Fruit fly (Drosophila melanogaster): ENCODE results near the gene robl37BC.

Gene robl37BC

dm6 chr2L:19026491-19027197 lies 16.0 kb downstream of the robl37BC start (continued):
- no peak for TF ChIP-seq CG15073 (GFP tag; optimal IDR thresholded peaks at IDR 0.05)
- no peak for TF ChIP-seq CG18764 (GFP tag; optimal IDR thresholded peaks at IDR 0.05)
- no peak for TF ChIP-seq h (optimal IDR thresholded peaks at IDR 0.05)
- TF ChIP-seq CG8290 (GFP tag; optimal IDR thresholded peaks at IDR 0.05), result no peak
- TF ChIP-seq CG8290 (tag; optimal IDR thresholded peaks at IDR 0.05), result peak in 1 of 2 experiments; percentile 52
- no peak for TF ChIP-seq CG34224 (GFP tag; IDR thresholded peaks at IDR 0.05; ENCODE audit: partially characterized antibody)
- no peak for TF ChIP-seq hkb (optimal IDR thresholded peaks at IDR 0.05)
- TF ChIP-seq hkb (GFP tag; IDR thresholded peaks at IDR 0.05), result peak; percentile 49; the same call in 1 of the 2 replicates
- no peak for TF ChIP-seq CG11560 (tag; IDR thresholded peaks at IDR 0.05)
- TF ChIP-seq Aef1 (GFP tag; IDR thresholded peaks at IDR 0.05), result no peak; the same call in 2 of the 3 replicates
- no peak for TF ChIP-seq NFAT (GFP tag; IDR thresholded peaks at IDR 0.05)
- TF ChIP-seq Asciz (GFP tag; optimal IDR thresholded peaks at IDR 0.05), result peak; percentile 25
- peak; percentile 54 for TF ChIP-seq lilli (GFP tag; optimal IDR thresholded peaks at IDR 0.05)
- TF ChIP-seq Meics (GFP tag; optimal IDR thresholded peaks at IDR 0.05), result peak; percentile 77
- TF ChIP-seq Dref (GFP tag; IDR thresholded peaks at IDR 0.05), result no peak
- TF ChIP-seq sna (GFP tag; IDR thresholded peaks at IDR 0.05; ENCODE audit: partially characterized antibody), result no peak
- no peak for TF ChIP-seq bbx (GFP tag; IDR thresholded peaks at IDR 0.05; ENCODE audit: partially characterized antibody)
- peak; percentile 82 for TF ChIP-seq CG34376 (GFP tag; optimal IDR thresholded peaks at IDR 0.05)
- TF ChIP-seq D (optimal IDR thresholded peaks at IDR 0.05), result no peak
- no peak for TF ChIP-seq D (GFP tag; optimal IDR thresholded peaks at IDR 0.05)
- TF ChIP-seq Hmr (GFP tag; optimal IDR thresholded peaks at IDR 0.05), result peak; percentile 85
- no peak for TF ChIP-seq CG8388 (GFP tag; optimal IDR thresholded peaks at IDR 0.05)
- no peak for TF ChIP-seq CG8944 (GFP tag; optimal IDR thresholded peaks at IDR 0.05)
- TF ChIP-seq aop (GFP tag; IDR thresholded peaks at IDR 0.05), result no peak
- no peak for TF ChIP-seq unc-4 (GFP tag; IDR thresholded peaks at IDR 0.05; ENCODE audit: partially characterized antibody)
- peak; percentile 38 for TF ChIP-seq CG9437 (GFP tag; optimal IDR thresholded peaks at IDR 0.05)
- TF ChIP-seq CG17829 (tag; optimal IDR thresholded peaks at IDR 0.05), result peak; percentile 21
- TF ChIP-seq CG9932 (GFP tag; IDR thresholded peaks at IDR 0.05), result peak; percentile 38; the same call in 1 of the 2 replicates
- TF ChIP-seq mirr (GFP tag; optimal IDR thresholded peaks at IDR 0.05), result no peak
- no peak for TF ChIP-seq ssp (GFP tag; IDR thresholded peaks at IDR 0.05)
- no peak for TF ChIP-seq Sin3A (optimal IDR thresholded peaks at IDR 0.05)
- no peak for TF ChIP-seq ham (GFP tag; IDR thresholded peaks at IDR 0.05)
- TF ChIP-seq repo (GFP tag; optimal IDR thresholded peaks at IDR 0.05), result no peak
- TF ChIP-seq CG4730 (GFP tag; IDR thresholded peaks at IDR 0.05), result no peak
- no peak for TF ChIP-seq Elba2 (GFP tag; optimal IDR thresholded peaks at IDR 0.05)
- TF ChIP-seq CG12071 (GFP tag; optimal IDR thresholded peaks at IDR 0.05), result peak; percentile 25
- TF ChIP-seq kni (GFP tag; optimal IDR thresholded peaks at IDR 0.05), result no peak
- TF ChIP-seq CG31441 (GFP tag; IDR thresholded peaks at IDR 0.05), result peak; percentile 64
- TF ChIP-seq croc (GFP tag; conservative IDR thresholded peaks at IDR 0.05), result peak; percentile 20; the same call in 2 of the 3 replicates
- TF ChIP-seq fd102C (GFP tag; optimal IDR thresholded peaks at IDR 0.05), result no peak
- peak; percentile 47 for TF ChIP-seq CG10979 (tag; optimal IDR thresholded peaks at IDR 0.05)
- peak; percentile 35; the same call in 1 of the 2 replicates for TF ChIP-seq sob (GFP tag; IDR thresholded peaks at IDR 0.05)
- TF ChIP-seq amos (GFP tag; IDR thresholded peaks at IDR 0.05; ENCODE audit: partially characterized antibody), result no peak
- TF ChIP-seq sd (tag; optimal IDR thresholded peaks at IDR 0.05), result no peak
- TF ChIP-seq sc (optimal IDR thresholded peaks at IDR 0.05), result no peak
- TF ChIP-seq sc (GFP tag; optimal IDR thresholded peaks at IDR 0.05), result no peak
- no peak for TF ChIP-seq CG5245 (GFP tag; optimal IDR thresholded peaks at IDR 0.05)
- TF ChIP-seq dimm (GFP tag; IDR thresholded peaks at IDR 0.05), result no peak
- TF ChIP-seq dan (GFP tag; IDR thresholded peaks at IDR 0.05), result no peak
- TF ChIP-seq scrt (GFP tag; optimal IDR thresholded peaks at IDR 0.05), result peak; percentile 64
- TF ChIP-seq tio (GFP tag; optimal IDR thresholded peaks at IDR 0.05), result no peak
- no peak for TF ChIP-seq CG31388 (GFP tag; optimal IDR thresholded peaks at IDR 0.05)

Measured in whole organism, embryonic.